Worm (Caenorhabditis elegans): Measurements from ENCODE around the gene adt-3.
A peak's percentile ranks its signal among the peaks of the same experiment; 100 is the strongest.

adt-3 gene

ce11 chrX:3969980-3970403 is 38.5 kb downstream of the adt-3 start (continued):
- TF ChIP-seq sptf-1 (tag; optimal IDR thresholded peaks at IDR 0.05), result no peak
- no peak for TF ChIP-seq pqm-1 (tag; optimal IDR thresholded peaks at IDR 0.05)
- TF ChIP-seq unc-130 (tag; optimal IDR thresholded peaks at IDR 0.05), result peak; percentile 87
- TF ChIP-seq C16A3.4 (tag; optimal IDR thresholded peaks at IDR 0.05), result peak; percentile 78
- TF ChIP-seq ceh-63 (GFP tag; optimal IDR thresholded peaks at IDR 0.05), result no peak
- TF ChIP-seq snu-23 (GFP tag; optimal IDR thresholded peaks at IDR 0.05), result peak; percentile 92
- no peak for TF ChIP-seq ets-5 (GFP tag; IDR thresholded peaks at IDR 0.05)
- TF ChIP-seq pag-3 (tag; optimal IDR thresholded peaks at IDR 0.05; ENCODE audit: borderline replicate concordance, insufficient read depth), result peak; percentile 24
- no peak for TF ChIP-seq Y116A8C.19 (tag; optimal IDR thresholded peaks at IDR 0.05; ENCODE audit: borderline replicate concordance)
- TF ChIP-seq C34B4.2 (tag; optimal IDR thresholded peaks at IDR 0.05), result no peak
- TF ChIP-seq mef-2 (tag; optimal IDR thresholded peaks at IDR 0.05), result no peak
- peak; percentile 80 for TF ChIP-seq swsn-7 (tag; optimal IDR thresholded peaks at IDR 0.05)
- TF ChIP-seq nhr-11 (tag; optimal IDR thresholded peaks at IDR 0.05), result no peak
- peak; percentile 44 for TF ChIP-seq egl-13 (tag; optimal IDR thresholded peaks at IDR 0.05)
- TF ChIP-seq ama-1 (optimal IDR thresholded peaks at IDR 0.05), result no peak
- peak in 1 of 2 experiments; percentile 41 for TF ChIP-seq egl-27 (tag; optimal IDR thresholded peaks at IDR 0.05)
- TF ChIP-seq nhr-85 (tag), result peak; percentile 94
- peak; percentile 83 for TF ChIP-seq rnt-1 (tag; optimal IDR thresholded peaks at IDR 0.05)
- peak; percentile 33 for TF ChIP-seq lir-3 (tag; optimal IDR thresholded peaks at IDR 0.05; ENCODE audit: poor library complexity)
- peak in 2 of 3 experiments; percentile 5 to 14 for TF ChIP-seq dpl-1 (GFP tag; optimal IDR thresholded peaks at IDR 0.05)
- TF ChIP-seq tbx-2 (tag; optimal IDR thresholded peaks at IDR 0.05), result peak; percentile 71
- no peak for TF ChIP-seq sox-4 (tag; optimal IDR thresholded peaks at IDR 0.05)
- TF ChIP-seq jun-1 (tag; optimal IDR thresholded peaks at IDR 0.05), result peak; percentile 55
- TF ChIP-seq nhr-90 (tag; optimal IDR thresholded peaks at IDR 0.05; ENCODE audit: poor library complexity), result peak; percentile 84
- TF ChIP-seq nhr-76 (tag; optimal IDR thresholded peaks at IDR 0.05), result no peak
- peak; percentile 66 for TF ChIP-seq lin-13 (GFP tag; optimal IDR thresholded peaks at IDR 0.05)
- TF ChIP-seq ceh-82 (tag; optimal IDR thresholded peaks at IDR 0.05), result peak; percentile 69 to 70 (median 70)
- peak; percentile 42 for TF ChIP-seq ztf-4 (tag; optimal IDR thresholded peaks at IDR 0.05)
- no peak for TF ChIP-seq snpc-4 (tag; optimal IDR thresholded peaks at IDR 0.05)
- TF ChIP-seq fos-1 (tag; optimal IDR thresholded peaks at IDR 0.05), result peak; percentile 52
- TF ChIP-seq xbp-1 (tag; optimal IDR thresholded peaks at IDR 0.05), result peak; percentile 74
- no peak for TF ChIP-seq unc-30 (tag; optimal IDR thresholded peaks at IDR 0.05)

DNA sequence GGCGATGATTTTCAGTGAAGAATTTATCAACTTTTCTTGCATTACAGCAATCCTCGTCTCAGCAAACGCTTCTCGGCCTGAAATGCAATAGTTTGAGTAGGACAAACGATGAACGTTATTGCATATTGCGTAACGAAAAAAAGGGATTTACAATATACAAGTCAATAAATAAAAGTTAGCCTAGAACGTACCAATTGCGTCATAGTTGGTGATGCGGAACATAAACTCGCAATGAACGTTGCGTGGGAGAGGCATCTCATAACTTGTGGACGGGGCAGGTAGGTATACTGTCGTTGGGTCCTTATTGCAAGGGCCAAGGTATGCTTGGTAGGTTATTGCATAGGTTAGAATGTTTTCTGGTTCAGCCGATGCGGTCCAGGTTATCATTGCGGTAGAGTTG is 39.3 kb downstream of the adt-3 start:
- TF ChIP-seq elt-2 (tag; optimal IDR thresholded peaks at IDR 0.05) (no peak), ama-1 (optimal IDR thresholded peaks at IDR 0.05) (no peak), jun-1 (tag; optimal IDR thresholded peaks at IDR 0.05) (no peak), swsn-7 (tag; optimal IDR thresholded peaks at IDR 0.05) (no peak), vab-15 (tag; optimal IDR thresholded peaks at IDR 0.05) (no peak), alr-1 (tag; optimal IDR thresholded peaks at IDR 0.05; ENCODE audit: borderline replicate concordance) (no peak), nhr-12 (tag; optimal IDR thresholded peaks at IDR 0.05) (no peak), nhr-90 (tag; optimal IDR thresholded peaks at IDR 0.05; ENCODE audit: poor library complexity) (no peak)

ce11 chrX:3973534-3973933 is 42.1 kb downstream of the adt-3 start, which contains the start of gene C16B8.4:
TSS of gene C16B8.4 (minus strand) at chrX:3973634.
- TF ChIP-seq mef-2 (tag; optimal IDR thresholded peaks at IDR 0.05) (no peak), hpl-2 (GFP tag; optimal IDR thresholded peaks at IDR 0.05) (no peak), fos-1 (tag; optimal IDR thresholded peaks at IDR 0.05) (no peak), grh-1 (GFP tag; IDR thresholded peaks at IDR 0.05) (no peak), lin-39 (tag; optimal IDR thresholded peaks at IDR 0.05) (no peak), elt-2 (tag; optimal IDR thresholded peaks at IDR 0.05) (no peak), unc-62 (GFP tag; optimal IDR thresholded peaks at IDR 0.05) (no peak), ceh-82 (tag; optimal IDR thresholded peaks at IDR 0.05) (no peak)

Data from whole organism, L1 larva.